Worm (Caenorhabditis elegans): ENCODE results near the gene math-7.

The math-7 gene

DNA sequence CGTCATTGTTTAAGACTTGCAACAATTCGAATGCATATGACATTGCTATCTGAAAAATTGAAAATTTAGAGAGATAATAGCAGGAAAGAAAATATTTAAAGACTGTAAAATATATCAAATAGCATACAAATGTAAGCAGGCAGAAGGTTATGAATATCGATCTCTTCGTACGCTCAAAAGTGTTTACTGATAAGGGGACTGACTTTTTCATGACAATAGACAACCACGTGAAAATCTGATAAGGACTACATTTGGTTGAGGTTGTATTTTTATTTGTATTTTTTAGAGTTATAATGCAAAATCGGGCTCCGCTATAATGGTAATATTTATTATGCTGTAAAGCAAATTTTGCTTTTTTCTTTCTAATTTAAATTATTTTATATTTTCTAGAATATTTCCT lies 43.4 kb downstream of the math-7 start, which contains the start of the genes C52E2.5 and C52E2.4:
TSS of gene C52E2.5 (minus strand) at position 43 of the 400 bp plus-strand sequence.
TSS of gene C52E2.4 (plus strand) at position 252 of the 400 bp plus-strand sequence.
- TF ChIP-seq nhr-28 (tag; optimal IDR thresholded peaks at IDR 0.05) (no peak), ces-1 (GFP tag; optimal IDR thresholded peaks at IDR 0.05) (no peak), mef-2 (tag; optimal IDR thresholded peaks at IDR 0.05) (no peak), lin-15B (tag; optimal IDR thresholded peaks at IDR 0.05) (no peak), ceh-88 (GFP tag; IDR thresholded peaks at IDR 0.05) (no peak), lsy-2 (tag; optimal IDR thresholded peaks at IDR 0.05) (no peak), rnt-1 (tag; optimal IDR thresholded peaks at IDR 0.05) (no peak), nhr-19 (GFP tag; conservative IDR thresholded peaks at IDR 0.05) (no peak), alr-1 (tag; optimal IDR thresholded peaks at IDR 0.05; ENCODE audit: borderline replicate concordance) (no peak), tlp-1 (tag; optimal IDR thresholded peaks at IDR 0.05) (peak; percentile 45), dpl-1 (GFP tag; optimal IDR thresholded peaks at IDR 0.05) (no peak), nhr-76 (tag; optimal IDR thresholded peaks at IDR 0.05) (no peak), ceh-8 (GFP tag; optimal IDR thresholded peaks at IDR 0.05) (no peak), nhr-90 (tag; optimal IDR thresholded peaks at IDR 0.05; ENCODE audit: poor library complexity) (no peak), vab-15 (tag; optimal IDR thresholded peaks at IDR 0.05) (no peak), lin-13 (GFP tag; optimal IDR thresholded peaks at IDR 0.05) (no peak), fkh-10 (GFP tag; optimal IDR thresholded peaks at IDR 0.05) (no peak), fkh-8 (tag; optimal IDR thresholded peaks at IDR 0.05) (no peak), elt-2 (tag; optimal IDR thresholded peaks at IDR 0.05) (peak; percentile 96), efl-1 (optimal IDR thresholded peaks at IDR 0.05) (no peak), efl-1 (GFP tag; optimal IDR thresholded peaks at IDR 0.05 in 1 of 2) (peak in 1 of 2 experiments; percentile 16), egl-13 (tag; optimal IDR thresholded peaks at IDR 0.05) (peak; percentile 5), elt-3 (tag; optimal IDR thresholded peaks at IDR 0.05) (no peak), lin-35 (GFP tag; optimal IDR thresholded peaks at IDR 0.05) (peak in 1 of 2 experiments; percentile 34), ceh-82 (tag; optimal IDR thresholded peaks at IDR 0.05) (no peak), skn-1 (tag; optimal IDR thresholded peaks at IDR 0.05) (no peak), zip-4 (GFP tag; optimal IDR thresholded peaks at IDR 0.05) (no peak), isw-1 (GFP tag; IDR thresholded peaks at IDR 0.05) (no peak), unc-130 (tag; optimal IDR thresholded peaks at IDR 0.05) (no peak), xbp-1 (tag; optimal IDR thresholded peaks at IDR 0.05) (no peak), C04F5.9 (tag; optimal IDR thresholded peaks at IDR 0.05) (no peak), unc-98 (GFP tag; IDR thresholded peaks at IDR 0.05) (no peak), irx-1 (tag; optimal IDR thresholded peaks at IDR 0.05) (no peak), aly-2 (tag; optimal IDR thresholded peaks at IDR 0.05) (no peak), unc-62 (GFP tag; optimal IDR thresholded peaks at IDR 0.05) (no peak), pqm-1 (tag; optimal IDR thresholded peaks at IDR 0.05) (peak; percentile 16), hlh-17 (GFP tag; optimal IDR thresholded peaks at IDR 0.05; ENCODE audit: borderline replicate concordance) (no peak)

DNA sequence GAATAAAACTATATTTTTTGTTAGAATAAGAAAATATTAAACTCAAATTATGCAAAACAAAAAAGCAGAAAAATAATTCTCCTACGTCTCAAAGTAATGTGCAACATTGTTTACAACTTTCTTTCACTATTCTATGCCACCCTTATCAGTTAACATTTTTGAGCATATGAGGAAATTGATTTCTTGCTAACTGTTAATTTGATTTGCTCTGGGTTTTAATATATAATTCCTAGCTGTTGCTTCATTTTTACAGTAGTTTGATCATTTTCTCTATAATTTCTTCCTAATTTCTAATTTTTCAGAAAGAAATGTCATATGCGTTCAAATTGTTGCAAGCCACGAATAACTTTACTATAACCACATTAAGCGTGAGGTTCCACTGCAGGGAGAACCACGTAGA lies 50.1 kb downstream of the math-7 start, which contains the start of gene T08E11.1:
TSS of gene T08E11.1 (plus strand) at position 301 of the 400 bp plus-strand sequence.
- TF ChIP-seq mep-1 (tag; optimal IDR thresholded peaks at IDR 0.05), result no peak
- no peak for TF ChIP-seq aly-2 (tag; optimal IDR thresholded peaks at IDR 0.05)
- TF ChIP-seq elt-2 (tag; optimal IDR thresholded peaks at IDR 0.05), result peak; percentile 47
- no peak for TF ChIP-seq nhr-47 (tag; optimal IDR thresholded peaks at IDR 0.05)
